Worm (Caenorhabditis elegans) whole organism, L4 larva: ENCODE results near the gene T12A7.10.

Experiments
- aly-2 ChIP-seq: sonication (generic microtip); optimal IDR thresholded peaks from 2 replicates; lab custom pipeline; 2018; ENCODE audit warnings: missing biosample characterization, missing genetic modification characterization
- ceh-44 ChIP-seq: fragments of 200-800 bp; sonication (Bioruptor generic); IDR thresholded peaks from 2 replicates; pipeline ENCODE4 v1.3.6; 2022; ENCODE audit warnings: missing genetic modification reagents, missing genetic modification characterization, missing compliant biosample characterization
- ceh-82 ChIP-seq: sonication (generic microtip); optimal IDR thresholded peaks from 2 replicates; lab custom pipeline; 2017; ENCODE audit warnings: missing biosample characterization, missing genetic modification characterization
- cey-2 ChIP-seq: sonication (generic microtip); optimal IDR thresholded peaks from 3 replicates; lab custom pipeline; 2017; ENCODE audit warnings: missing genetic modification characterization, mild to moderate bottlenecking, missing compliant biosample characterization, antibody characterized with exemption, borderline replicate concordance; ENCODE audit not compliant: insufficient read depth
- egl-27 ChIP-seq: sonication (generic microtip); optimal IDR thresholded peaks from 3 replicates; lab custom pipeline; 2017; ENCODE audit warnings: missing biosample characterization, missing genetic modification reagents, missing genetic modification characterization
- gei-8 ChIP-seq: fragments of 200-800 bp; sonication (Bioruptor generic); optimal IDR thresholded peaks from 2 replicates; lab custom pipeline; 2018; ENCODE audit warnings: mild to moderate bottlenecking, missing genetic modification characterization, missing compliant biosample characterization
- lin-15B ChIP-seq: fragments of 150-350 bp; sonication (generic microtip); optimal IDR thresholded peaks from 3 replicates; lab custom pipeline; 2014; ENCODE audit warnings: missing biosample characterization, missing genetic modification characterization
- mxl-2 ChIP-seq: fragments of 200-800 bp; sonication (Bioruptor generic); conservative IDR thresholded peaks from 2 replicates; pipeline ENCODE4 v1.3.6; 2022; ENCODE audit warnings: missing genetic modification reagents, missing genetic modification characterization, missing compliant biosample characterization
- nhr-237 ChIP-seq: sonication (generic microtip); optimal IDR thresholded peaks from 2 replicates; lab custom pipeline; 2017; ENCODE audit warnings: missing biosample characterization, missing genetic modification characterization
- nhr-25 ChIP-seq: sonication (generic microtip); optimal IDR thresholded peaks from 2 replicates; lab custom pipeline; 2017; ENCODE audit warnings: missing genetic modification characterization, mild to moderate bottlenecking, missing compliant biosample characterization, antibody characterized with exemption, moderate library complexity, borderline replicate concordance; ENCODE audit not compliant: insufficient read depth
- rbr-2 ChIP-seq: sonication (generic microtip); optimal IDR thresholded peaks from 2 replicates; lab custom pipeline; 2016; ENCODE audit warnings: missing genotype, missing genetic modification characterization, missing compliant biosample characterization
- snpc-4 ChIP-seq: fragments of 150-350 bp; optimal IDR thresholded peaks from 2 replicates; lab custom pipeline; 2014; ENCODE audit warnings: missing biosample characterization, missing genetic modification characterization
- unc-62 ChIP-seq, 3 experiments: fragments of 150-350 bp in 1 of 3; sonication (generic microtip); optimal IDR thresholded peaks in 2 of 3; peaks in 1 of 3; 1 replicate in 1 of 3; 2 replicates in 2 of 3; lab custom pipeline; 2014 to 2017; ENCODE audit warnings: missing biosample characterization in 3 of 3, missing genetic modification characterization in 3 of 3, missing genetic modification reagents in 3 of 3, missing genotype in 1 of 3

DNA sequence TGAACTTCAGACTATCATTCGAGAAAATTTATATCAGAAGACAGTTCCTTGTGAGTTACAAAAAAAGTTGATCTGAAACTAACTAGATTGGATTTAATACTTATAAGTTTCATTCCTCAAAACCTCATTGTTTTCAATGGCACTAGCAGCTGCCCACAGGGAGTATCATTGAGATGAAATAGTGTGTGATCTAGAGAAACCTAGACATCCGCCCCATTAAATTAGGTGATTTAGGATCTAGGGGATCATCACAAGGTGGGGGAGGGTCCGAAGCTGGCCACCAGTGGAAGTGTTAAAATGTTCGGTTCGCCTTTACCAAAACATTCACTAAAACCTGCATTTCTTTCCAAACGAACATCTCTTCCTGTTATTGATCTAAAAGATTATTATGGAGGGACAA is 38.5 kb downstream of the T12A7.10 start:
- TF ChIP-seq unc-62 (GFP tag; optimal IDR thresholded peaks at IDR 0.05 in 1 of 2; lab: Kevin White, UChicago): no peak
- no peak for TF ChIP-seq unc-62 (tag; optimal IDR thresholded peaks at IDR 0.05; lab: Kevin White, UChicago)
- no peak for TF ChIP-seq rbr-2 (tag; lab: Kevin White, UChicago)
- TF ChIP-seq mxl-2 (GFP tag; lab: Robert Waterston, UW): no peak
- no peak for TF ChIP-seq gei-8 (GFP tag; lab: Kevin White, UChicago)
- TF ChIP-seq ceh-44 (GFP tag; lab: Robert Waterston, UW): no peak
- no peak for TF ChIP-seq nhr-25 (tag; lab: Kevin White, UChicago)
- no peak for TF ChIP-seq egl-27 (tag; lab: Kevin White, UChicago)
- no peak for TF ChIP-seq nhr-237 (tag; lab: Kevin White, UChicago)
- TF ChIP-seq lin-15B (tag; lab: Kevin White, UChicago): no peak
- TF ChIP-seq snpc-4 (tag; lab: Kevin White, UChicago): no peak
- TF ChIP-seq ceh-82 (tag; lab: Kevin White, UChicago): no peak
- TF ChIP-seq cey-2: no peak
- TF ChIP-seq aly-2: no peak
